Worm (Caenorhabditis elegans) whole organism, L2 larva: ENCODE data around the gene srh-42.

Source experiments
- ceh-16 ChIP-seq: fragments of 150-350 bp; optimal IDR thresholded peaks from 2 replicates; lab custom pipeline; 2014; ENCODE audit warnings: missing biosample characterization, missing genetic modification characterization
- fos-1 ChIP-seq: fragments of 150-350 bp; optimal IDR thresholded peaks from 2 replicates; lab custom pipeline; 2014; ENCODE audit warnings: missing biosample characterization, missing genetic modification characterization
- gmeb-1 ChIP-seq: fragments of 150-350 bp; optimal IDR thresholded peaks from 2 replicates; lab custom pipeline; 2014; ENCODE audit warnings: missing biosample characterization, missing genetic modification characterization
- mdl-1 ChIP-seq, 2 experiments: fragments of 150-350 bp in 1 of 2; sonication (generic microtip) in 1 of 2; optimal IDR thresholded peaks; 2 replicates each; lab custom pipeline; 2017; ENCODE audit warnings: missing biosample characterization in 2 of 2, missing genetic modification characterization in 2 of 2
- nhr-10 ChIP-seq: sonication (generic microtip); optimal IDR thresholded peaks from 2 replicates; lab custom pipeline; 2017; ENCODE audit warnings: missing biosample characterization, missing genetic modification characterization
- nhr-12 ChIP-seq: fragments of 150-350 bp; optimal IDR thresholded peaks from 2 replicates; lab custom pipeline; 2014; ENCODE audit warnings: missing biosample characterization, missing genetic modification characterization
- unc-39 ChIP-seq: fragments of 150-350 bp; optimal IDR thresholded peaks from 2 replicates; lab custom pipeline; 2014; ENCODE audit warnings: missing biosample characterization, missing genetic modification characterization

DNA sequence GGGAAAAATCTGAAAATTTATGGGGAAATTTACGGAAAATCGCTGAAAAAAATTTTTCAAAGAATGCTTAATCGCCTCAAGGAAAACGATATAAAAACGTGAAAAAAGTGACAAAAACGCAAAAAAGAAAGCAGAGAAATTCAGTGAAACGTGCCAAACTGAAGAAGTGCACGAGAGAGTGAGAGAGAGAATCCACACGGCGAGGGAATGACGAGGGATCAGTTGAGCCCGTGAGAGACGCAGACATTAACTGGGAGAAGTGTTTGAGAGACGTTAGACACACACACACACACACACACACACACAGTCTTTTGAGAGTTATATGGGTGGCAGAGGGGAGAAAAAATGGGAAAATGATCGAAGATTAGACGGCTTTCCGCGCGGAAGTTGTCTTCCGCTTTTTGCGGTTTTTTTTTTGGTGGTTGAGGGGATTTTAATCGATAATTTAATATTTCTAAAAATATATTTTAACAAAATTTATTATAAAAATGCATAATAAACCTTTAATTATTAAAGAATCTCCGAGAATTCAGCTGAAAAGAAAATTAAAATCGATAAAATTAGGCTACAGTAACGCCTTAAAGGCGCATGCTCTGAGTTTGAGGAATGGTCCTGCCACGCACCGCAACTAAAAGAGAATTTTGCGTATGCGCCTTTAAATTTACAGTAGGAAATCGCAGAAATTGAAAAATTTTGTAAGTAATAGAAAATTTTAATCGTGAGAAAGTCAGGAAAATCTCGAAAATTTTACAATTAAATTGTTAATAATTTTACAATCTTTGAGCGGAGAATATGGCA lies 44.2 kb downstream of the srh-42 start:
- peak; percentile 47 for TF ChIP-seq mdl-1 (tag; optimal IDR thresholded peaks at IDR 0.05; lab: Kevin White, UChicago)
- TF ChIP-seq nhr-12 (tag; lab: Kevin White, UChicago) = no peak
- TF ChIP-seq nhr-10 (tag; lab: Kevin White, UChicago) = no peak
- peak; percentile 31 for TF ChIP-seq gmeb-1 (tag; lab: Kevin White, UChicago)
- no peak for TF ChIP-seq unc-39 (tag; lab: Kevin White, UChicago)
- TF ChIP-seq fos-1 (tag; lab: Kevin White, UChicago) = peak; percentile 61
- TF ChIP-seq ceh-16 (tag; lab: Kevin White, UChicago) = no peak
